Worm (Caenorhabditis elegans): ENCODE results near the gene H06A10.1.

The H06A10.1 gene

ce11 chrX:13507233-13507632 is at the start of gene H06A10.1:
Gene H06A10.1, plus strand, starts transcription at chrX:13507533.
- TF ChIP-seq snpc-4 (tag; optimal IDR thresholded peaks at IDR 0.05) (no peak), ceh-9 (tag; optimal IDR thresholded peaks at IDR 0.05) (no peak), nhr-11 (tag; optimal IDR thresholded peaks at IDR 0.05) (no peak), ceh-28 (tag; optimal IDR thresholded peaks at IDR 0.05) (no peak), jun-1 (tag; optimal IDR thresholded peaks at IDR 0.05) (no peak), ztf-11 (tag; optimal IDR thresholded peaks at IDR 0.05) (no peak), mdl-1 (tag; optimal IDR thresholded peaks at IDR 0.05) (no peak), nhr-76 (tag; optimal IDR thresholded peaks at IDR 0.05) (no peak), mml-1 (tag; optimal IDR thresholded peaks at IDR 0.05) (no peak), eor-1 (tag; optimal IDR thresholded peaks at IDR 0.05) (no peak), ceh-16 (tag; optimal IDR thresholded peaks at IDR 0.05) (no peak), lsy-12 (tag; optimal IDR thresholded peaks at IDR 0.05) (no peak)

DNA sequence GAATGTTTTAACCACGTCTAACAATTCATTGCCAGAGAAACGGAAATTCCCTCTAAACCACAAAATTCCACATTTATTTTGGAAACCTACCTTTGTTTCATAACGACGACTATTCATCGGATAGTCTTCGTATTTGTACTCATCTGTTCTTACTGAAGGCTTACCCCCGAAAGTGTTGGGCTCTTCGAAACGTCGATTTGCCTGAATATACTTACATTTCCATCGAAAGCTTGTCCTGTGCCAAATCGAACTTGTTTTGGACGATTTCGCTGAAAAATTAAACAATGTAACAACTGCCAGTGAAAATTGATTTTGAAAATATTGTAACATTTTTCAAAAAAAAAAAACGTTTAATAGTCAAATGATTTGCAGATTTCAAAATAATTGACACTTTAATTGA is 44.8 kb upstream of the H06A10.1 start, which contains the start of gene F02D10.3:
F02D10.3 (minus strand) TSS at position 101 of the 400 bp plus-strand sequence.
- TF ChIP-seq eor-1 (tag; optimal IDR thresholded peaks at IDR 0.05) (no peak), ama-1 (optimal IDR thresholded peaks at IDR 0.05) (no peak), R02D3.7 (tag; optimal IDR thresholded peaks at IDR 0.05) (no peak), skn-1 (tag; optimal IDR thresholded peaks at IDR 0.05) (no peak), pha-4 (tag; optimal IDR thresholded peaks at IDR 0.05) (no peak), lin-39 (tag; optimal IDR thresholded peaks at IDR 0.05) (no peak), ZK546.5 (tag; optimal IDR thresholded peaks at IDR 0.05) (no peak), elt-2 (tag; optimal IDR thresholded peaks at IDR 0.05) (no peak), pqm-1 (tag; optimal IDR thresholded peaks at IDR 0.05) (no peak), nhr-237 (tag; optimal IDR thresholded peaks at IDR 0.05) (no peak), ztf-11 (tag; optimal IDR thresholded peaks at IDR 0.05) (no peak), sea-2 (GFP tag; optimal IDR thresholded peaks at IDR 0.05) (no peak), jun-1 (tag; optimal IDR thresholded peaks at IDR 0.05) (no peak), nhr-43 (tag; optimal IDR thresholded peaks at IDR 0.05; ENCODE audit: poor library complexity, severe bottlenecking) (no peak), tbx-2 (tag; optimal IDR thresholded peaks at IDR 0.05) (no peak), ceh-16 (tag; optimal IDR thresholded peaks at IDR 0.05) (no peak)

DNA sequence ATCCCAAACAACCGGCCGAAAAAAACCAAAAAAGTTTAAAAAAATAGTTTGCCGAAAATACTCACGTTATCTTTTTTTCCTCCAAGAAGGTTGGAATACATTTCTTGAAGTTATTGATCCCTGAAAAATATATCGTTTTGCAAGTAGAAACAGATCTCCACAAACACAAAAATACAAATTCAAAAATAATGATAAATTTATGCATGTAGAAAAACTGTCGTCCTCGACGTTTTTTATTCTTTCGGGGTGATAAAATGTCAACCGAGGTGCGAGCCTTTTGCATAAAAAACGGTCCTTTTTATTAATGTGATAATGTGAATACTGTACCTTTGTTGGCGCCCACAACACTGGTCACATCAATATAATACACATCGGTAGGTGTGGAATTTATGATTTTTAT is 43.5 kb upstream of the H06A10.1 start, which contains the start of gene F02D10.2:
F02D10.2 (minus strand) TSS at position 101 of the 400 bp plus-strand sequence.
- TF ChIP-seq nhr-25 (tag; optimal IDR thresholded peaks at IDR 0.05), result no peak
- TF ChIP-seq ceh-28 (tag; optimal IDR thresholded peaks at IDR 0.05), result no peak
- TF ChIP-seq sea-2 (GFP tag; optimal IDR thresholded peaks at IDR 0.05), result no peak
- no peak for TF ChIP-seq ztf-4 (tag; optimal IDR thresholded peaks at IDR 0.05)
- no peak for TF ChIP-seq elt-2 (tag; optimal IDR thresholded peaks at IDR 0.05)
- no peak for TF ChIP-seq snpc-4 (tag; optimal IDR thresholded peaks at IDR 0.05)
- no peak for TF ChIP-seq zag-1 (tag; optimal IDR thresholded peaks at IDR 0.05)
- TF ChIP-seq aly-2 (tag; optimal IDR thresholded peaks at IDR 0.05), result no peak
- no peak for TF ChIP-seq egl-5 (tag; optimal IDR thresholded peaks at IDR 0.05)
- TF ChIP-seq unc-62 (GFP tag; optimal IDR thresholded peaks at IDR 0.05), result no peak
- TF ChIP-seq nhr-77 (tag; optimal IDR thresholded peaks at IDR 0.05), result no peak
- TF ChIP-seq ceh-82 (tag; optimal IDR thresholded peaks at IDR 0.05), result no peak
- TF ChIP-seq nfya-1 (tag; optimal IDR thresholded peaks at IDR 0.05; ENCODE audit: insufficient read depth), result no peak
- TF ChIP-seq fkh-2 (tag; optimal IDR thresholded peaks at IDR 0.05), result no peak
- TF ChIP-seq ceh-9 (tag; optimal IDR thresholded peaks at IDR 0.05), result no peak

ce11 chrX:13466926-13467866 is 40.1 kb upstream of the H06A10.1 start, which contains the start of gene col-183:
Gene col-183, minus strand, starts transcription at chrX:13467764.
- TF ChIP-seq mdl-1 (tag; optimal IDR thresholded peaks at IDR 0.05) (no peak), ceh-16 (tag; optimal IDR thresholded peaks at IDR 0.05) (no peak), nhr-23 (tag; optimal IDR thresholded peaks at IDR 0.05) (no peak), daf-12 (tag; optimal IDR thresholded peaks at IDR 0.05) (no peak), mml-1 (tag; optimal IDR thresholded peaks at IDR 0.05) (no peak), nhr-12 (tag; optimal IDR thresholded peaks at IDR 0.05) (no peak), lsy-12 (tag; optimal IDR thresholded peaks at IDR 0.05) (no peak), jun-1 (tag; optimal IDR thresholded peaks at IDR 0.05) (no peak), unc-62 (GFP tag; optimal IDR thresholded peaks at IDR 0.05) (no peak), egl-5 (tag; optimal IDR thresholded peaks at IDR 0.05) (no peak), nhr-76 (tag; optimal IDR thresholded peaks at IDR 0.05) (no peak)
